Fruit fly (Drosophila melanogaster): ENCODE measurements around the gene mats.

dm6 chr3R:22454397-22455334, 33.7 kb downstream of the mats start:
- TF ChIP-seq CG16779 (tag; optimal IDR thresholded peaks at IDR 0.05), result no peak
- TF ChIP-seq CG11294 (GFP tag; IDR thresholded peaks at IDR 0.05), result no peak
